Fruit fly (Drosophila melanogaster): Measurements from ENCODE around the gene CG33271.

CG33271 gene

dm6 chr3L:11528397-11528923 is 48.8 kb downstream of the CG33271 start (continued):
- TF ChIP-seq Meics (GFP tag; optimal IDR thresholded peaks at IDR 0.05), result peak; percentile 42
- TF ChIP-seq twi (tag; optimal IDR thresholded peaks at IDR 0.05), result no peak
- TF ChIP-seq CG9876 (GFP tag; optimal IDR thresholded peaks at IDR 0.05), result no peak
- TF ChIP-seq Dp (GFP tag; optimal IDR thresholded peaks at IDR 0.05), result no peak
- no peak for TF ChIP-seq run (tag; optimal IDR thresholded peaks at IDR 0.05)
- TF ChIP-seq CG17802 (tag; optimal IDR thresholded peaks at IDR 0.05), result no peak
- TF ChIP-seq D (optimal IDR thresholded peaks at IDR 0.05), result no peak
- TF ChIP-seq D (GFP tag; optimal IDR thresholded peaks at IDR 0.05), result no peak
- TF ChIP-seq wdn (GFP tag; IDR thresholded peaks at IDR 0.05), result no peak
- no peak for TF ChIP-seq lmd (GFP tag; IDR thresholded peaks at IDR 0.05)
- no peak for TF ChIP-seq Lhr (GFP tag; optimal IDR thresholded peaks at IDR 0.05)
- TF ChIP-seq unpg (GFP tag; optimal IDR thresholded peaks at IDR 0.05), result no peak
- TF ChIP-seq her (GFP tag; optimal IDR thresholded peaks at IDR 0.05), result no peak
- TF ChIP-seq CG7987 (GFP tag; optimal IDR thresholded peaks at IDR 0.05), result peak; percentile 73
- TF ChIP-seq CG4707 (GFP tag; optimal IDR thresholded peaks at IDR 0.05), result no peak
- TF ChIP-seq Optix (GFP tag; IDR thresholded peaks at IDR 0.05), result no peak
- TF ChIP-seq mam (GFP tag; optimal IDR thresholded peaks at IDR 0.05), result no peak
- no peak for TF ChIP-seq dan (GFP tag; IDR thresholded peaks at IDR 0.05)
- TF ChIP-seq gfzf (GFP tag; optimal IDR thresholded peaks at IDR 0.05), result no peak
- TF ChIP-seq CG31365 (tag; optimal IDR thresholded peaks at IDR 0.05), result peak; percentile 6
- TF ChIP-seq NK7.1 (GFP tag; optimal IDR thresholded peaks at IDR 0.05), result no peak
- TF ChIP-seq croc (GFP tag; conservative IDR thresholded peaks at IDR 0.05), result no peak
- TF ChIP-seq gsb-n (tag; optimal IDR thresholded peaks at IDR 0.05), result no peak
- TF ChIP-seq CG2712 (tag; optimal IDR thresholded peaks at IDR 0.05), result no peak
- TF ChIP-seq sc (optimal IDR thresholded peaks at IDR 0.05), result no peak
- no peak for TF ChIP-seq sc (GFP tag; optimal IDR thresholded peaks at IDR 0.05)
- peak; percentile 51 for TF ChIP-seq Asciz (GFP tag; optimal IDR thresholded peaks at IDR 0.05)
- TF ChIP-seq CG34376 (GFP tag; optimal IDR thresholded peaks at IDR 0.05), result peak; percentile 40
- no peak for TF ChIP-seq CG15073 (GFP tag; optimal IDR thresholded peaks at IDR 0.05)
- TF ChIP-seq ken (GFP tag; IDR thresholded peaks at IDR 0.05), result no peak
- no peak for TF ChIP-seq Lim3 (GFP tag; IDR thresholded peaks at IDR 0.05)
- no peak for TF ChIP-seq slou (GFP tag; optimal IDR thresholded peaks at IDR 0.05)
- no peak for TF ChIP-seq hbn (GFP tag; IDR thresholded peaks at IDR 0.05; ENCODE audit: partially characterized antibody)
- no peak for TF ChIP-seq Kr (GFP tag; optimal IDR thresholded peaks at IDR 0.05)
- no peak for TF ChIP-seq CG3407 (GFP tag; optimal IDR thresholded peaks at IDR 0.05)
- no peak for TF ChIP-seq bbx (GFP tag; IDR thresholded peaks at IDR 0.05; ENCODE audit: partially characterized antibody)
- TF ChIP-seq tll (GFP tag; optimal IDR thresholded peaks at IDR 0.05), result no peak
- TF ChIP-seq emc (GFP tag; optimal IDR thresholded peaks at IDR 0.05), result no peak
- peak; percentile 19 for TF ChIP-seq odd (GFP tag; optimal IDR thresholded peaks at IDR 0.05)
- no peak for TF ChIP-seq kay (GFP tag; optimal IDR thresholded peaks at IDR 0.05)
- no peak for TF ChIP-seq Dref (GFP tag; IDR thresholded peaks at IDR 0.05)
- TF ChIP-seq sd (tag; optimal IDR thresholded peaks at IDR 0.05), result peak; percentile 38
- no peak for TF ChIP-seq gsb (GFP tag; IDR thresholded peaks at IDR 0.05)
- TF ChIP-seq gce (GFP tag; IDR thresholded peaks at IDR 0.05), result no peak
- no peak for TF ChIP-seq MESR4 (GFP tag; optimal IDR thresholded peaks at IDR 0.05)
- no peak for TF ChIP-seq gcm2 (GFP tag; optimal IDR thresholded peaks at IDR 0.05)
- TF ChIP-seq CG3281 (GFP tag; optimal IDR thresholded peaks at IDR 0.05), result peak; percentile 30
- peak; percentile 61 for TF ChIP-seq CG13296 (GFP tag; optimal IDR thresholded peaks at IDR 0.05)
- TF ChIP-seq Sox102F (GFP tag; optimal IDR thresholded peaks at IDR 0.05), result no peak
- TF ChIP-seq Neu2 (GFP tag; optimal IDR thresholded peaks at IDR 0.05; ENCODE audit: borderline replicate concordance), result no peak
- no peak for TF ChIP-seq pb (GFP tag; optimal IDR thresholded peaks at IDR 0.05)
- no peak for TF ChIP-seq dimm (GFP tag; IDR thresholded peaks at IDR 0.05)

Measured in whole organism, embryonic.